Worm (Caenorhabditis elegans): ENCODE data around the gene vps-53.

vps-53 gene

ce11 chrIII:9783133-9783590 is 25.8 kb upstream of the vps-53 start:
- TF ChIP-seq med-1 (GFP tag; optimal IDR thresholded peaks at IDR 0.05; ENCODE audit: insufficient read depth) (no peak), T22C8.4 (GFP tag; IDR thresholded peaks at IDR 0.05) (no peak), ztf-29 (GFP tag; IDR thresholded peaks at IDR 0.05) (no peak), tab-1 (GFP tag; IDR thresholded peaks at IDR 0.05) (no peak), flt-1 (GFP tag; IDR thresholded peaks at IDR 0.05) (no peak), ztf-23 (GFP tag; IDR thresholded peaks at IDR 0.05) (no peak), klf-2 (GFP tag; conservative IDR thresholded peaks at IDR 0.05) (no peak), ref-1 (GFP tag; conservative IDR thresholded peaks at IDR 0.05) (no peak)

ce11 chrIII:9782483-9783081 is 25.3 kb upstream of the vps-53 start, which contains the start of gene R10E11.6:
Gene R10E11.6 (plus strand): TSS chrIII:9783006.
- TF ChIP-seq ztf-29 (GFP tag; IDR thresholded peaks at IDR 0.05) (no peak), cog-1 (tag; optimal IDR thresholded peaks at IDR 0.05) (no peak), ref-1 (GFP tag; conservative IDR thresholded peaks at IDR 0.05) (no peak), flt-1 (GFP tag; IDR thresholded peaks at IDR 0.05) (no peak)

- TF ChIP-seq ztf-29 (GFP tag; IDR thresholded peaks at IDR 0.05) (no peak), klf-2 (GFP tag; conservative IDR thresholded peaks at IDR 0.05) (no peak), tab-1 (GFP tag; IDR thresholded peaks at IDR 0.05) (no peak), flt-1 (GFP tag; IDR thresholded peaks at IDR 0.05) (no peak), med-1 (GFP tag; optimal IDR thresholded peaks at IDR 0.05; ENCODE audit: insufficient read depth) (no peak), T22C8.4 (GFP tag; IDR thresholded peaks at IDR 0.05) (no peak), cog-1 (tag; optimal IDR thresholded peaks at IDR 0.05) (no peak), ref-1 (GFP tag; conservative IDR thresholded peaks at IDR 0.05) (no peak), ztf-23 (GFP tag; IDR thresholded peaks at IDR 0.05) (no peak)
Observed at ce11 chrIII:9782011-9782436, 24.7 kb upstream of the vps-53 start, which contains the start of gene vha-2. Gene vha-2 (plus strand): TSS chrIII:9782164.

- no peak; the same call in 1 of the 2 replicates for TF ChIP-seq flt-1 (GFP tag; IDR thresholded peaks at IDR 0.05)
- 0 out of 2 replicates have a peak, but pooled peaks have one; percentile 53 for TF ChIP-seq ztf-23 (GFP tag; IDR thresholded peaks at IDR 0.05)
- TF ChIP-seq med-1 (GFP tag; optimal IDR thresholded peaks at IDR 0.05; ENCODE audit: insufficient read depth), result no peak
- no peak for TF ChIP-seq ztf-29 (GFP tag; IDR thresholded peaks at IDR 0.05)
- peak; percentile 53 for TF ChIP-seq cog-1 (tag; optimal IDR thresholded peaks at IDR 0.05)
- TF ChIP-seq klf-2 (GFP tag; conservative IDR thresholded peaks at IDR 0.05), result no peak
- TF ChIP-seq ref-1 (GFP tag; conservative IDR thresholded peaks at IDR 0.05), result no peak
- TF ChIP-seq tab-1 (GFP tag; IDR thresholded peaks at IDR 0.05), result no peak
Observed at ce11 chrIII:9780665-9781304, 23.5 kb upstream of the vps-53 start, which contains the start of gene vha-1. Gene vha-1 (plus strand): TSS chrIII:9781254.

- TF ChIP-seq tab-1 (GFP tag; IDR thresholded peaks at IDR 0.05) (no peak), ztf-23 (GFP tag; IDR thresholded peaks at IDR 0.05) (no peak), ref-1 (GFP tag; conservative IDR thresholded peaks at IDR 0.05) (no peak), flt-1 (GFP tag; IDR thresholded peaks at IDR 0.05) (no peak), klf-2 (GFP tag; conservative IDR thresholded peaks at IDR 0.05) (no peak), med-1 (GFP tag; optimal IDR thresholded peaks at IDR 0.05; ENCODE audit: insufficient read depth) (no peak), ztf-29 (GFP tag; IDR thresholded peaks at IDR 0.05) (no peak), cog-1 (tag; optimal IDR thresholded peaks at IDR 0.05) (no peak), T22C8.4 (GFP tag; IDR thresholded peaks at IDR 0.05) (no peak)
Observed at ce11 chrIII:9780254-9780653, 22.9 kb upstream of the vps-53 start, which contains the start of gene sqv-3. Gene sqv-3 (minus strand): TSS chrIII:9780354.

- no peak for TF ChIP-seq ztf-29 (GFP tag; IDR thresholded peaks at IDR 0.05)
- TF ChIP-seq T22C8.4 (GFP tag; IDR thresholded peaks at IDR 0.05), result no peak
- TF ChIP-seq flt-1 (GFP tag; IDR thresholded peaks at IDR 0.05), result no peak
- no peak for TF ChIP-seq ztf-23 (GFP tag; IDR thresholded peaks at IDR 0.05)
- no peak for TF ChIP-seq tab-1 (GFP tag; IDR thresholded peaks at IDR 0.05)
- no peak for TF ChIP-seq ref-1 (GFP tag; conservative IDR thresholded peaks at IDR 0.05)
- no peak for TF ChIP-seq klf-2 (GFP tag; conservative IDR thresholded peaks at IDR 0.05)
- no peak for TF ChIP-seq cog-1 (tag; optimal IDR thresholded peaks at IDR 0.05)
- no peak for TF ChIP-seq med-1 (GFP tag; optimal IDR thresholded peaks at IDR 0.05; ENCODE audit: insufficient read depth)
Observed at ce11 chrIII:9779080-9779479, 21.8 kb upstream of the vps-53 start.

ce11 chrIII:9776323-9776722 is 19.0 kb upstream of the vps-53 start, which contains the start of gene usp-46:
Gene usp-46 (plus strand): TSS chrIII:9776623.
- TF ChIP-seq T22C8.4 (GFP tag; IDR thresholded peaks at IDR 0.05) (no peak), flt-1 (GFP tag; IDR thresholded peaks at IDR 0.05) (0 out of 2 replicates have a peak, but pooled peaks have one; percentile 39), klf-2 (GFP tag; conservative IDR thresholded peaks at IDR 0.05) (no peak)

ce11 chrIII:9775916-9776315 is 18.6 kb upstream of the vps-53 start:
- TF ChIP-seq ztf-29 (GFP tag; IDR thresholded peaks at IDR 0.05) (no peak), klf-2 (GFP tag; conservative IDR thresholded peaks at IDR 0.05) (no peak), ztf-23 (GFP tag; IDR thresholded peaks at IDR 0.05) (no peak), ref-1 (GFP tag; conservative IDR thresholded peaks at IDR 0.05) (no peak), tab-1 (GFP tag; IDR thresholded peaks at IDR 0.05) (no peak), med-1 (GFP tag; optimal IDR thresholded peaks at IDR 0.05; ENCODE audit: insufficient read depth) (no peak), T22C8.4 (GFP tag; IDR thresholded peaks at IDR 0.05) (no peak), flt-1 (GFP tag; IDR thresholded peaks at IDR 0.05) (no peak), cog-1 (tag; optimal IDR thresholded peaks at IDR 0.05) (no peak)

- no peak for TF ChIP-seq med-1 (GFP tag; optimal IDR thresholded peaks at IDR 0.05; ENCODE audit: insufficient read depth)
- no peak for TF ChIP-seq T22C8.4 (GFP tag; IDR thresholded peaks at IDR 0.05)
- TF ChIP-seq flt-1 (GFP tag; IDR thresholded peaks at IDR 0.05), result no peak
- TF ChIP-seq ztf-23 (GFP tag; IDR thresholded peaks at IDR 0.05), result no peak
- no peak for TF ChIP-seq tab-1 (GFP tag; IDR thresholded peaks at IDR 0.05)
- no peak for TF ChIP-seq cog-1 (tag; optimal IDR thresholded peaks at IDR 0.05)
- no peak for TF ChIP-seq klf-2 (GFP tag; conservative IDR thresholded peaks at IDR 0.05)
- no peak for TF ChIP-seq ref-1 (GFP tag; conservative IDR thresholded peaks at IDR 0.05)
- no peak for TF ChIP-seq ztf-29 (GFP tag; IDR thresholded peaks at IDR 0.05)
Observed at ce11 chrIII:9772394-9772793, 15.1 kb upstream of the vps-53 start.

Data from whole organism, midembryonic.